1 fruit fly cellular context compared by ENCODE assay signal in the genomic region with DNA sequence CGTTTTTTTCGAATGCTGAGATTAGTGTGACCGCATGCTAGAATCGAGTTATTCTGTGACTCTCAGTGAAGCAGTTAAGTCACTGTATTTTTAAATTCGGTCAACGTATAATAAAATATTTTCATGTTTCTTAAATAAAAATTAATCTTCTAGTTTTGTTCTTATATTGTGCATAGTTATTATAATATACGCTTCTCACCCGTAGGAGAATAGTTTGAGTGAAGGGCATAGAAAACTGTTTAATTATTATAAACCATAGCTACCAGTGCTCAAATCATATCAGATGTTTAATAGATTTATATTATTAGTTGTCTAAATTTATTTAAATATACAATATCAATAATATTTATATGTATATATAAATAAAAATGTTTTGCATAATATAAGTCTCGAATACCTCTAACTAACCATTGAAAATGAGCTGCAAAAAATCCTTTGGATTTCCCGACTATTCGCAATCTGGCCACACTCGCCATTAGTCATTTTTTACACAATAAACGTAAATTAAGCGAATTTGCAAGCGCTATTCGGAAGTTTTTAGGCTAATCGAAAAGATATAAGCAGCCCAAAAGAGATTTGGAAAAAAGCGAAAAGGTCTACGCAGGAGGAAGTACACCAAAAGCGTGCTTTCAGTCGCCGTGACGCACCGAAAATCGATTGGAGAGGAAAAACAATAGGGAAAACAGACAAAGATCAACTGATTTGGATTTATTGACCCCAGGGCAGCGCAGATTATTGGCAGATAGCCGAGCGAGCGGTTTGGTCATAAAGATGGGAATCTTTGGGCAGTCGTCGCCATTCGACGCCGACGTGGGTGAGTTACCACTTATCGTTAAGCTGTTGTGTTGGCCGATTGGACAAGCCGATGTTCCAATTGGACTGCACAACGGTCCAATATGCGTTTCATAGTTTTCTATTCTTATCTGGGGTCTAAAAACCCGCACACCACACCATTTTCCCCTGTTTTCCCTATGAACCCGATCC.
TF ChIP-seq lines count a peak whose summit lies in the region.

A gene (minus strand): TSS at position 31 of the 984 bp plus-strand sequence.
A gene (plus strand): TSS at position 473 of the 984 bp plus-strand sequence.

TF ChIP-seq in whole organism, embryonic, 481 proteins besides CTCF, POLR2A, EP300 and RAD21 (continued from another document and continues in another):
- TF ChIP-seq HHEX (GFP tag; optimal IDR thresholded peaks at IDR 0.05; lab: Kevin White, UChicago) (peak; percentile 46), gt (GFP tag; IDR thresholded peaks at IDR 0.05; lab: Robert Waterston, UW) (no peak), yki (optimal IDR thresholded peaks at IDR 0.05; lab: Kevin White, UChicago) (no peak), nom (GFP tag; optimal IDR thresholded peaks at IDR 0.05; lab: Kevin White, UChicago) (no peak), dati (GFP tag; IDR thresholded peaks at IDR 0.05; lab: Robert Waterston, UW) (no peak), schlank (tag; optimal IDR thresholded peaks at IDR 0.05; lab: Kevin White, UChicago) (no peak), tin (GFP tag; optimal IDR thresholded peaks at IDR 0.05; lab: Kevin White, UChicago) (peak; percentile 12), lmd (GFP tag; IDR thresholded peaks at IDR 0.05; lab: Robert Waterston, UW) (peak; percentile 26), CG1024 (GFP tag; IDR thresholded peaks at IDR 0.05; lab: Robert Waterston, UW) (no peak), CG3407 (GFP tag; optimal IDR thresholded peaks at IDR 0.05; lab: Kevin White, UChicago) (peak; percentile 10), pum (GFP tag; optimal IDR thresholded peaks at IDR 0.05; lab: Kevin White, UChicago) (no peak), ara (GFP tag; IDR thresholded peaks at IDR 0.05; lab: Robert Waterston, UW) (no peak), ken (GFP tag; IDR thresholded peaks at IDR 0.05; lab: Robert Waterston, UW) (no peak), ems (GFP tag; optimal IDR thresholded peaks at IDR 0.05; lab: Kevin White, UChicago) (no peak), twi (tag; optimal IDR thresholded peaks at IDR 0.05; lab: Kevin White, UChicago) (peak; percentile 48), BtbVII (GFP tag; optimal IDR thresholded peaks at IDR 0.05; lab: Kevin White, UChicago) (peak; percentile 51), Dip2 (GFP tag; IDR thresholded peaks at IDR 0.05; lab: Robert Waterston, UW) (no peak), crp (GFP tag; optimal IDR thresholded peaks at IDR 0.05; lab: Kevin White, UChicago) (no peak), jigr1 (GFP tag; IDR thresholded peaks at IDR 0.05; lab: Robert Waterston, UW) (no peak), dpn (GFP tag; optimal IDR thresholded peaks at IDR 0.05; lab: Kevin White, UChicago) (peak in 1 of 2 experiments; percentile 43), dm (GFP tag; optimal IDR thresholded peaks at IDR 0.05; lab: Kevin White, UChicago) (no peak), CG11560 (tag; IDR thresholded peaks at IDR 0.05; lab: Robert Waterston, UW) (no peak), CG8290 (GFP tag; optimal IDR thresholded peaks at IDR 0.05; lab: Kevin White, UChicago) (no peak), CG8290 (tag; optimal IDR thresholded peaks at IDR 0.05; lab: Kevin White, UChicago) (no peak), CG3065 (GFP tag; optimal IDR thresholded peaks at IDR 0.05; lab: Kevin White, UChicago) (peak; percentile 9), maf-S (GFP tag; optimal IDR thresholded peaks at IDR 0.05; lab: Kevin White, UChicago) (no peak), CG30403 (GFP tag; optimal IDR thresholded peaks at IDR 0.05; lab: Kevin White, UChicago) (peak; percentile 57), HLH54F (GFP tag; optimal IDR thresholded peaks at IDR 0.05; lab: Kevin White, UChicago) (no peak), CG31365 (tag; optimal IDR thresholded peaks at IDR 0.05; lab: Kevin White, UChicago) (no peak), Pdp1 (GFP tag; optimal IDR thresholded peaks at IDR 0.05; lab: Kevin White, UChicago) (peak in 1 of 2 experiments; percentile 43), CkIIα-i1 (GFP tag; IDR thresholded peaks at IDR 0.05; lab: Robert Waterston, UW) (no peak), bigmax (GFP tag; optimal IDR thresholded peaks at IDR 0.05; lab: Kevin White, UChicago) (no peak), Hr39 (optimal IDR thresholded peaks at IDR 0.05; lab: Kevin White, UChicago) (no peak), Ptx1 (GFP tag; IDR thresholded peaks at IDR 0.05; lab: Robert Waterston, UW) (peak; percentile 48; the same call in 1 of the 2 replicates), Sry-β (GFP tag; optimal IDR thresholded peaks at IDR 0.05; lab: Kevin White, UChicago) (peak; percentile 12), CG7928 (GFP tag; optimal IDR thresholded peaks at IDR 0.05; lab: Kevin White, UChicago) (no peak), CG4707 (GFP tag; optimal IDR thresholded peaks at IDR 0.05; lab: Kevin White, UChicago) (no peak), CG31224 (GFP tag; IDR thresholded peaks at IDR 0.05; lab: Robert Waterston, UW) (no peak), fd3F (GFP tag; optimal IDR thresholded peaks at IDR 0.05; lab: Kevin White, UChicago) (peak; percentile 40), onecut (GFP tag; IDR thresholded peaks at IDR 0.05; lab: Robert Waterston, UW) (no peak), CG9797 (GFP tag; optimal IDR thresholded peaks at IDR 0.05; lab: Kevin White, UChicago) (peak; percentile 48), CG1647 (GFP tag; optimal IDR thresholded peaks at IDR 0.05; lab: Kevin White, UChicago) (no peak), pros (GFP tag; optimal IDR thresholded peaks at IDR 0.05; lab: Kevin White, UChicago) (no peak), Dll (GFP tag; IDR thresholded peaks at IDR 0.05; lab: Robert Waterston, UW; ENCODE audit: partially characterized antibody) (no peak), CG14050 (GFP tag; IDR thresholded peaks at IDR 0.05; lab: Robert Waterston, UW) (no peak), CG3847 (GFP tag; IDR thresholded peaks at IDR 0.05; lab: Robert Waterston, UW) (no peak), CG9727 (GFP tag; optimal IDR thresholded peaks at IDR 0.05; lab: Kevin White, UChicago) (peak; percentile 59), az2 (GFP tag; optimal IDR thresholded peaks at IDR 0.05; lab: Kevin White, UChicago) (peak; percentile 12), CG31441 (GFP tag; IDR thresholded peaks at IDR 0.05; lab: Robert Waterston, UW) (peak; percentile 89), Xrp1 (GFP tag; IDR thresholded peaks at IDR 0.05; lab: Robert Waterston, UW) (peak; percentile 64; the same call in 1 of the 2 replicates), cas (GFP tag; IDR thresholded peaks at IDR 0.05; lab: Robert Waterston, UW) (no peak), vvl (GFP tag; IDR thresholded peaks at IDR 0.05; lab: Robert Waterston, UW) (peak; percentile 71), slp2 (GFP tag; optimal IDR thresholded peaks at IDR 0.05; lab: Kevin White, UChicago) (no peak), gem (tag; optimal IDR thresholded peaks at IDR 0.05; lab: Kevin White, UChicago) (peak; percentile 82), shn (GFP tag; optimal IDR thresholded peaks at IDR 0.05; lab: Kevin White, UChicago) (no peak), CG10462 (GFP tag; optimal IDR thresholded peaks at IDR 0.05; lab: Kevin White, UChicago) (no peak), wor (GFP tag; IDR thresholded peaks at IDR 0.05; lab: Robert Waterston, UW) (no peak), Six4 (GFP tag; optimal IDR thresholded peaks at IDR 0.05; lab: Kevin White, UChicago) (no peak), Sox102F (GFP tag; optimal IDR thresholded peaks at IDR 0.05; lab: Kevin White, UChicago) (peak; percentile 71), nerfin-1 (tag; optimal IDR thresholded peaks at IDR 0.05; lab: Kevin White, UChicago) (peak; percentile 16), Chrac-16 (GFP tag; optimal IDR thresholded peaks at IDR 0.05; lab: Kevin White, UChicago) (peak; percentile 21), wdn (GFP tag; IDR thresholded peaks at IDR 0.05; lab: Robert Waterston, UW) (no peak), jumu (GFP tag; optimal IDR thresholded peaks at IDR 0.05; lab: Kevin White, UChicago) (no peak), Nf-YB (GFP tag; optimal IDR thresholded peaks at IDR 0.05; lab: Kevin White, UChicago) (peak; percentile 28), CrebB (tag; optimal IDR thresholded peaks at IDR 0.05; lab: Kevin White, UChicago) (no peak), CG9437 (GFP tag; optimal IDR thresholded peaks at IDR 0.05; lab: Kevin White, UChicago) (peak; percentile 50), nerfin-2 (GFP tag; IDR thresholded peaks at IDR 0.05; lab: Robert Waterston, UW; ENCODE audit: partially characterized antibody) (no peak), CG6272 (GFP tag; IDR thresholded peaks at IDR 0.05; lab: Robert Waterston, UW) (no peak), Spps (tag; optimal IDR thresholded peaks at IDR 0.05; lab: Kevin White, UChicago) (no peak), p53 (GFP tag; optimal IDR thresholded peaks at IDR 0.05; lab: Kevin White, UChicago) (no peak), BEAF-32 (GFP tag; optimal IDR thresholded peaks at IDR 0.05; lab: Kevin White, UChicago) (peak; percentile 7), nau (GFP tag; optimal IDR thresholded peaks at IDR 0.05; lab: Kevin White, UChicago) (no peak), Adf1 (GFP tag; IDR thresholded peaks at IDR 0.05; lab: Robert Waterston, UW) (no peak), CG6654 (GFP tag; optimal IDR thresholded peaks at IDR 0.05; lab: Kevin White, UChicago) (no peak), lilli (GFP tag; optimal IDR thresholded peaks at IDR 0.05; lab: Kevin White, UChicago) (no peak), CG18619 (GFP tag; optimal IDR thresholded peaks at IDR 0.05; lab: Kevin White, UChicago) (peak; percentile 40), CG9817 (tag; optimal IDR thresholded peaks at IDR 0.05; lab: Kevin White, UChicago) (peak; percentile 60), CG1233 (GFP tag; optimal IDR thresholded peaks at IDR 0.05; lab: Kevin White, UChicago) (peak; percentile 55), cg (GFP tag; optimal IDR thresholded peaks at IDR 0.05; lab: Kevin White, UChicago) (no peak), CG2875 (GFP tag; optimal IDR thresholded peaks at IDR 0.05; lab: Kevin White, UChicago) (peak; percentile 38), B-H1 (GFP tag; IDR thresholded peaks at IDR 0.05; lab: Robert Waterston, UW) (no peak), CG11504 (tag; optimal IDR thresholded peaks at IDR 0.05; lab: Kevin White, UChicago) (peak; percentile 73), CG17802 (tag; optimal IDR thresholded peaks at IDR 0.05; lab: Kevin White, UChicago) (no peak), mld (GFP tag; IDR thresholded peaks at IDR 0.05; lab: Robert Waterston, UW; ENCODE audit: partially characterized antibody) (no peak), CG7839 (tag; optimal IDR thresholded peaks at IDR 0.05; lab: Kevin White, UChicago) (peak; percentile 68), stwl (tag; optimal IDR thresholded peaks at IDR 0.05; lab: Kevin White, UChicago) (peak; percentile 16), stc (GFP tag; IDR thresholded peaks at IDR 0.05; lab: Robert Waterston, UW) (no peak), CoRest (tag; optimal IDR thresholded peaks at IDR 0.05; lab: Kevin White, UChicago) (peak; percentile 87), dmrt99B (tag; optimal IDR thresholded peaks at IDR 0.05; lab: Kevin White, UChicago) (peak; percentile 61), Atf6 (GFP tag; IDR thresholded peaks at IDR 0.05; lab: Robert Waterston, UW) (no peak; the same call in 1 of the 2 replicates), chm (GFP tag; IDR thresholded peaks at IDR 0.05; lab: Robert Waterston, UW) (0 out of 2 replicates have a peak, but pooled peaks have one; percentile 12), Rfx (GFP tag; IDR thresholded peaks at IDR 0.05; lab: Robert Waterston, UW) (0 out of 2 replicates have a peak, but pooled peaks have one; percentile 43), ato (GFP tag; IDR thresholded peaks at IDR 0.05; lab: Robert Waterston, UW; ENCODE audit: partially characterized antibody) (no peak), tio (GFP tag; optimal IDR thresholded peaks at IDR 0.05; lab: Kevin White, UChicago) (no peak), unc-4 (GFP tag; IDR thresholded peaks at IDR 0.05; lab: Robert Waterston, UW; ENCODE audit: partially characterized antibody) (no peak), CG8765 (GFP tag; IDR thresholded peaks at IDR 0.05; lab: Robert Waterston, UW) (no peak), zen (tag; optimal IDR thresholded peaks at IDR 0.05; lab: Kevin White, UChicago) (peak; percentile 53), CG10274 (GFP tag; optimal IDR thresholded peaks at IDR 0.05; lab: Kevin White, UChicago) (no peak), bsh (GFP tag; optimal IDR thresholded peaks at IDR 0.05; lab: Kevin White, UChicago) (peak in 1 of 2 experiments; percentile 62), CG16779 (GFP tag; IDR thresholded peaks at IDR 0.05; lab: Robert Waterston, UW) (no peak), Elba2 (GFP tag; optimal IDR thresholded peaks at IDR 0.05; lab: Kevin White, UChicago) (peak; percentile 95), CG17359 (tag; optimal IDR thresholded peaks at IDR 0.05; lab: Kevin White, UChicago) (peak; percentile 51), CG2889 (GFP tag; IDR thresholded peaks at IDR 0.05; lab: Robert Waterston, UW) (no peak), en (GFP tag; optimal IDR thresholded peaks at IDR 0.05; lab: Kevin White, UChicago) (no peak), Mad (GFP tag; optimal IDR thresholded peaks at IDR 0.05; lab: Kevin White, UChicago) (no peak), Dp (GFP tag; optimal IDR thresholded peaks at IDR 0.05; lab: Kevin White, UChicago) (peak; percentile 81), Nf-YA (GFP tag; IDR thresholded peaks at IDR 0.05; lab: Robert Waterston, UW) (no peak), Eip74EF (GFP tag; optimal IDR thresholded peaks at IDR 0.05; lab: Kevin White, UChicago) (no peak), run (tag; optimal IDR thresholded peaks at IDR 0.05; lab: Kevin White, UChicago) (no peak), CG12744 (GFP tag; optimal IDR thresholded peaks at IDR 0.05; lab: Kevin White, UChicago) (no peak), Lhr (GFP tag; optimal IDR thresholded peaks at IDR 0.05; lab: Kevin White, UChicago) (no peak), zf30C (GFP tag; optimal IDR thresholded peaks at IDR 0.05; lab: Kevin White, UChicago) (no peak), CG13287 (GFP tag; IDR thresholded peaks at IDR 0.05; lab: Robert Waterston, UW; ENCODE audit: partially characterized antibody) (no peak), Hey (tag; optimal IDR thresholded peaks at IDR 0.05; lab: Kevin White, UChicago) (no peak), Dbx (GFP tag; IDR thresholded peaks at IDR 0.05; lab: Robert Waterston, UW) (no peak), sd (tag; optimal IDR thresholded peaks at IDR 0.05; lab: Kevin White, UChicago) (peak; percentile 31), CG10654 (GFP tag; optimal IDR thresholded peaks at IDR 0.05; lab: Kevin White, UChicago) (peak; percentile 22), sqz (GFP tag; optimal IDR thresholded peaks at IDR 0.05; lab: Kevin White, UChicago) (peak; percentile 66), Sin3A (optimal IDR thresholded peaks at IDR 0.05; lab: Kevin White, UChicago) (peak; percentile 11), CG8089 (GFP tag; optimal IDR thresholded peaks at IDR 0.05; lab: Kevin White, UChicago) (no peak), sens-2 (GFP tag; IDR thresholded peaks at IDR 0.05; lab: Robert Waterston, UW) (no peak), CG12299 (tag; optimal IDR thresholded peaks at IDR 0.05; lab: Kevin White, UChicago) (peak; percentile 37), row (GFP tag; IDR thresholded peaks at IDR 0.05; lab: Robert Waterston, UW) (peak; percentile 81)
